Worm (Caenorhabditis elegans) whole organism, L2 larva: ENCODE data around the gene lgc-53.

ENCODE experiments used
- C34F6.9 ChIP-seq: fragments of 150-350 bp; optimal IDR thresholded peaks from 2 replicates; lab custom pipeline; 2014; ENCODE audit warnings: missing biosample characterization, missing genetic modification characterization
- F13H6.1 ChIP-seq: sonication (generic microtip); optimal IDR thresholded peaks from 2 replicates; lab custom pipeline; 2016; ENCODE audit warnings: missing genetic modification characterization, missing compliant biosample characterization
- R02D3.7 ChIP-seq: fragments of 150-350 bp; optimal IDR thresholded peaks from 2 replicates; lab custom pipeline; 2014; ENCODE audit warnings: missing biosample characterization, missing genetic modification characterization
- Y55F3AM.14 ChIP-seq: fragments of 200-800 bp; sonication (Bioruptor generic); optimal IDR thresholded peaks from 2 replicates; lab custom pipeline; 2018; ENCODE audit warnings: mild to moderate bottlenecking, missing genetic modification characterization, missing compliant biosample characterization
- ZK546.5 ChIP-seq: sonication (generic microtip); optimal IDR thresholded peaks from 2 replicates; lab custom pipeline; 2017; ENCODE audit warnings: missing biosample characterization, missing genetic modification characterization
- alr-1 ChIP-seq: fragments of 150-350 bp; optimal IDR thresholded peaks from 2 replicates; lab custom pipeline; 2014; ENCODE audit warnings: missing biosample characterization, missing genetic modification characterization
- aly-2 ChIP-seq: fragments of 150-350 bp; optimal IDR thresholded peaks from 2 replicates; lab custom pipeline; 2014; ENCODE audit warnings: missing biosample characterization, missing genetic modification characterization
- ama-1 ChIP-seq: fragments of 150-350 bp; optimal IDR thresholded peaks from 2 replicates; lab custom pipeline; 2018; ENCODE audit warnings: inconsistent platforms
- blmp-1 ChIP-seq: sonication (generic microtip); optimal IDR thresholded peaks from 2 replicates; lab custom pipeline; 2017; ENCODE audit warnings: missing genetic modification characterization, mild to moderate bottlenecking, missing compliant biosample characterization, antibody characterized with exemption, moderate library complexity; ENCODE audit not compliant: insufficient read depth
- ceh-16 ChIP-seq: fragments of 150-350 bp; optimal IDR thresholded peaks from 2 replicates; lab custom pipeline; 2014; ENCODE audit warnings: missing biosample characterization, missing genetic modification characterization
- crh-2 ChIP-seq: sonication (generic microtip); optimal IDR thresholded peaks from 2 replicates; lab custom pipeline; 2017; ENCODE audit warnings: missing biosample characterization, missing genetic modification characterization
- egl-27 ChIP-seq: sonication (generic microtip); optimal IDR thresholded peaks from 3 replicates; lab custom pipeline; 2017; ENCODE audit warnings: missing biosample characterization, missing genetic modification reagents, missing genetic modification characterization
- elt-3 ChIP-seq: sonication (generic microtip); optimal IDR thresholded peaks from 2 replicates; lab custom pipeline; 2017; ENCODE audit warnings: missing biosample characterization, missing genetic modification characterization
- fos-1 ChIP-seq: fragments of 150-350 bp; optimal IDR thresholded peaks from 2 replicates; lab custom pipeline; 2014; ENCODE audit warnings: missing biosample characterization, missing genetic modification characterization
- lin-11 ChIP-seq: fragments of 150-350 bp; sonication (generic microtip); optimal IDR thresholded peaks from 2 replicates; lab custom pipeline; 2014; ENCODE audit warnings: missing biosample characterization, missing genetic modification characterization, inconsistent platforms, mixed read lengths
- lin-13 ChIP-seq: fragments of 150-350 bp; optimal IDR thresholded peaks from 2 replicates; lab custom pipeline; 2014; ENCODE audit warnings: missing biosample characterization, missing genetic modification reagents, missing genetic modification characterization
- lsy-2 ChIP-seq, 2 experiments: fragments of 150-350 bp in 1 of 2; sonication (generic microtip) in 1 of 2; optimal IDR thresholded peaks; 2 replicates each; lab custom pipeline; 2014 to 2017; ENCODE audit warnings: missing biosample characterization in 2 of 2, missing genetic modification characterization in 2 of 2
- mab-5 ChIP-seq: fragments of 150-350 bp; optimal IDR thresholded peaks from 2 replicates; lab custom pipeline; 2014; ENCODE audit warnings: missing biosample characterization, missing genetic modification characterization
- mbf-1 ChIP-seq: sonication (generic microtip); optimal IDR thresholded peaks from 2 replicates; lab custom pipeline; 2017; ENCODE audit warnings: missing biosample characterization, missing genetic modification characterization
- mdl-1 ChIP-seq, 2 experiments: fragments of 150-350 bp in 1 of 2; sonication (generic microtip) in 1 of 2; optimal IDR thresholded peaks; 2 replicates each; lab custom pipeline; 2017; ENCODE audit warnings: missing biosample characterization in 2 of 2, missing genetic modification characterization in 2 of 2
- nhr-10 ChIP-seq: sonication (generic microtip); optimal IDR thresholded peaks from 2 replicates; lab custom pipeline; 2017; ENCODE audit warnings: missing biosample characterization, missing genetic modification characterization
- nhr-11 ChIP-seq: fragments of 150-350 bp; optimal IDR thresholded peaks from 2 replicates; lab custom pipeline; 2014; ENCODE audit warnings: missing biosample characterization, missing genetic modification characterization
- nhr-12 ChIP-seq: fragments of 150-350 bp; optimal IDR thresholded peaks from 2 replicates; lab custom pipeline; 2014; ENCODE audit warnings: missing biosample characterization, missing genetic modification characterization
- nhr-129 ChIP-seq: fragments of 150-350 bp; optimal IDR thresholded peaks from 2 replicates; lab custom pipeline; 2014; ENCODE audit warnings: missing biosample characterization, missing genetic modification characterization
- nhr-21 ChIP-seq: fragments of 150-350 bp; optimal IDR thresholded peaks from 2 replicates; lab custom pipeline; 2014; ENCODE audit warnings: missing biosample characterization, missing genetic modification characterization
- nhr-23 ChIP-seq: fragments of 150-350 bp; optimal IDR thresholded peaks from 2 replicates; lab custom pipeline; 2014; ENCODE audit warnings: missing biosample characterization, missing genetic modification reagents, missing genetic modification characterization
- nhr-237 ChIP-seq: fragments of 150-350 bp; optimal IDR thresholded peaks from 2 replicates; lab custom pipeline; 2014; ENCODE audit warnings: missing biosample characterization, missing genetic modification characterization
- nhr-6 ChIP-seq: fragments of 150-350 bp; optimal IDR thresholded peaks from 2 replicates; lab custom pipeline; 2014; ENCODE audit warnings: missing biosample characterization, missing genetic modification characterization
- sem-4 ChIP-seq: fragments of 150-350 bp; optimal IDR thresholded peaks from 2 replicates; lab custom pipeline; 2014; ENCODE audit warnings: missing biosample characterization, missing genetic modification reagents, missing genetic modification characterization
- skn-1 ChIP-seq: sonication (generic microtip); optimal IDR thresholded peaks from 2 replicates; lab custom pipeline; 2017; ENCODE audit warnings: missing biosample characterization, missing genetic modification characterization
- snpc-4 ChIP-seq: fragments of 150-350 bp; optimal IDR thresholded peaks from 2 replicates; lab custom pipeline; 2014; ENCODE audit warnings: missing biosample characterization, missing genetic modification characterization
- zag-1 ChIP-seq: fragments of 150-350 bp; optimal IDR thresholded peaks from 2 replicates; lab custom pipeline; 2014; ENCODE audit warnings: missing biosample characterization, missing genetic modification characterization
- ztf-1 ChIP-seq: fragments of 200-800 bp; sonication (Bioruptor generic); conservative IDR thresholded peaks from 2 replicates; pipeline ENCODE4 v1.3.6; 2022; ENCODE audit warnings: missing genetic modification characterization, missing compliant biosample characterization
- ztf-11 ChIP-seq: sonication (generic microtip); optimal IDR thresholded peaks from 2 replicates; lab custom pipeline; 2017; ENCODE audit warnings: missing biosample characterization, missing genetic modification characterization

lgc-53 gene

ce11 chrX:16734970-16735369 lies 23.5 kb downstream of the lgc-53 start:
- TF ChIP-seq mbf-1 (tag; lab: Kevin White, UChicago) (no peak), nhr-21 (tag; lab: Kevin White, UChicago) (no peak), C34F6.9 (no peak), F13H6.1 (tag; lab: Kevin White, UChicago) (no peak), ama-1 (lab: Kevin White, UChicago) (no peak), nhr-6 (no peak), nhr-10 (tag; lab: Kevin White, UChicago) (no peak), alr-1 (tag; lab: Kevin White, UChicago) (no peak), elt-3 (no peak)

DNA sequence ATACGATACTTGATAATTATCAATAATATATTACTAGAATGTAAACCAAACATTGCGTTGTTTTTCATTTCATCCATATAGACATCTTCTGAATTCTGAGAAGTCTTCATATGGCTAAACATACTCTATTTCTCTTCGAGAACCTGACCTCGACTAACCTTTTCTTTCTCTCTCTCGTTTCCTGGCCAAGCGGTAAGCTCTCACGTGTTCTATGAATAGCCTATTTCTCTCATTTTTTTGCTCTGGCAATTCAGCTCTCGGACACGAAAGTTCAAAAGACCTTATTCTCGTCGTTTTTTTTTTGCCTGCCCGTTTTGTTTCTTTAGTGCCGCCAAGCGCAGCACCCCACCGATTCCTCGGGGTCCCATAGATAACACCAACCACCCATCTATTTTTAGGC lies 26.0 kb downstream of the lgc-53 start:
- peak in 1 of 2 experiments; percentile 29 for TF ChIP-seq lsy-2 (tag; optimal IDR thresholded peaks at IDR 0.05; lab: Kevin White, UChicago)
- TF ChIP-seq nhr-12 (tag; lab: Kevin White, UChicago): no peak
- TF ChIP-seq R02D3.7 (tag; lab: Kevin White, UChicago): no peak
- TF ChIP-seq mdl-1 (tag; optimal IDR thresholded peaks at IDR 0.05; lab: Kevin White, UChicago): peak in 1 of 2 experiments; percentile 46
- TF ChIP-seq C34F6.9: peak; percentile 41
- TF ChIP-seq nhr-21 (tag; lab: Kevin White, UChicago): no peak
- TF ChIP-seq egl-27 (tag; lab: Kevin White, UChicago): no peak
- peak; percentile 38 for TF ChIP-seq nhr-129
- no peak for TF ChIP-seq nhr-237 (tag; lab: Kevin White, UChicago)
- no peak for TF ChIP-seq ztf-1 (GFP tag; lab: Robert Waterston, UW)
- TF ChIP-seq lin-11 (tag; lab: Kevin White, UChicago): no peak
- TF ChIP-seq nhr-23: no peak
- no peak for TF ChIP-seq snpc-4
- TF ChIP-seq mbf-1 (tag; lab: Kevin White, UChicago): no peak
- TF ChIP-seq alr-1 (tag; lab: Kevin White, UChicago): no peak
- TF ChIP-seq, all 48 proteins: peak for 4

ce11 chrX:16744940-16745339 lies 33.5 kb downstream of the lgc-53 start, which contains the start of gene C10E2.2:
TSS of gene C10E2.2 (plus strand) at chrX:16745240.
- TF ChIP-seq ztf-11 (tag; lab: Kevin White, UChicago) (no peak), egl-27 (tag; lab: Kevin White, UChicago) (no peak), nhr-129 (no peak), ztf-1 (GFP tag; lab: Robert Waterston, UW) (no peak)

- no peak for TF ChIP-seq mab-5 (tag; lab: Kevin White, UChicago)
- no peak for TF ChIP-seq alr-1 (tag; lab: Kevin White, UChicago)
- no peak for TF ChIP-seq blmp-1
- no peak for TF ChIP-seq crh-2 (tag; lab: Kevin White, UChicago)
- TF ChIP-seq zag-1 (tag; lab: Kevin White, UChicago): no peak
- no peak for TF ChIP-seq fos-1
- no peak for TF ChIP-seq nhr-11 (tag; lab: Kevin White, UChicago)
- TF ChIP-seq ama-1 (lab: Kevin White, UChicago): no peak
- TF ChIP-seq ZK546.5: no peak
- TF ChIP-seq lin-13 (GFP tag; lab: Kevin White, UChicago): no peak
- no peak for TF ChIP-seq ceh-16
- no peak for TF ChIP-seq aly-2 (tag; lab: Kevin White, UChicago)
- no peak for TF ChIP-seq lin-11 (tag; lab: Kevin White, UChicago)
- no peak for TF ChIP-seq lsy-2 (tag; optimal IDR thresholded peaks at IDR 0.05; lab: Kevin White, UChicago)
- TF ChIP-seq Y55F3AM.14 (GFP tag; lab: Kevin White, UChicago): no peak
- TF ChIP-seq sem-4 (tag; lab: Kevin White, UChicago): no peak
- no peak for TF ChIP-seq mbf-1 (tag; lab: Kevin White, UChicago)
- no peak for TF ChIP-seq snpc-4
- TF ChIP-seq skn-1 (tag; lab: Kevin White, UChicago): no peak
Observed at ce11 chrX:16752196-16752595, 40.7 kb downstream of the lgc-53 start.

- TF ChIP-seq nhr-21 (tag; lab: Kevin White, UChicago) (no peak), lsy-2 (tag; optimal IDR thresholded peaks at IDR 0.05; lab: Kevin White, UChicago) (no peak)
Observed at ce11 chrX:16754474-16754873, 43.0 kb downstream of the lgc-53 start, which contains the start of gene C10E2.5. TSS of gene C10E2.5 (minus strand) at chrX:16754574.
